Worm (Caenorhabditis elegans): ENCODE measurements around the gene Y72A10A.1.

Gene Y72A10A.1

ce11 chrX:6109288-6109770 lies 28.8 kb downstream of the Y72A10A.1 start, which contains the start of gene kynu-1:
kynu-1 (minus strand) TSS chrX:6109338.
- TF ChIP-seq elt-1 (tag; optimal IDR thresholded peaks at IDR 0.05; ENCODE audit: borderline replicate concordance, insufficient read depth), result peak; percentile 95
- TF ChIP-seq lin-32 (GFP tag; optimal IDR thresholded peaks at IDR 0.05), result no peak

- TF ChIP-seq lsy-2 (tag; optimal IDR thresholded peaks at IDR 0.05), result no peak
These were observed 30.2 kb downstream of the Y72A10A.1 start for ce11 chrX:6107962-6108361.

DNA sequence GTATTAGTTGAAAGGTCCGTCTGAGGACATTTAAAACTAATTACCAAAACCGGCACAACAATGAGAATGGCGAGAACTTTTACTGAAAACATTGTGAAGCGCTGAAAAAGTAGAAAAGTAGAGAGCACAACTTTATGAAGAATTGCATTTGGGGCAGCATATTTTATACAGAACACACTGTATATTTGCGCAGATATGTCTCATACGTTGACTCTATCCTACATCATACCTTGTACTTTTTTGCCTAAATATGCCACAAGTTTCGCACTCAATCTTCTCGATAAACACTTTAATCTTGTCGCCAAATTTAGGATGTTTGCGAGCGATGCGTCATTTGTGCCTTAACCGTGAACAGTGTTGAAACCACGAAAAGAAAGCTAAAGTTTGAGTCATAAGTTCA lies 34.8 kb downstream of the Y72A10A.1 start, which contains the start of gene C15H9.11:
TSS of gene C15H9.11 (minus strand) at position 101 of the 400 bp plus-strand sequence.
- TF ChIP-seq mab-5 (tag; optimal IDR thresholded peaks at IDR 0.05), result no peak
- no peak for TF ChIP-seq blmp-1 (tag; optimal IDR thresholded peaks at IDR 0.05)
- no peak for TF ChIP-seq bed-3 (GFP tag; optimal IDR thresholded peaks at IDR 0.05)
- TF ChIP-seq unc-120 (tag; optimal IDR thresholded peaks at IDR 0.05; ENCODE audit: poor library complexity, severe bottlenecking), result no peak
- TF ChIP-seq ceh-83 (GFP tag; optimal IDR thresholded peaks at IDR 0.05), result no peak
- TF ChIP-seq elt-3 (tag; optimal IDR thresholded peaks at IDR 0.05), result no peak
- TF ChIP-seq ham-2 (GFP tag; optimal IDR thresholded peaks at IDR 0.05), result no peak
- TF ChIP-seq nhr-28 (tag; optimal IDR thresholded peaks at IDR 0.05), result no peak
- TF ChIP-seq lin-13 (tag; optimal IDR thresholded peaks at IDR 0.05), result no peak
- no peak for TF ChIP-seq pha-4 (tag; optimal IDR thresholded peaks at IDR 0.05)

DNA sequence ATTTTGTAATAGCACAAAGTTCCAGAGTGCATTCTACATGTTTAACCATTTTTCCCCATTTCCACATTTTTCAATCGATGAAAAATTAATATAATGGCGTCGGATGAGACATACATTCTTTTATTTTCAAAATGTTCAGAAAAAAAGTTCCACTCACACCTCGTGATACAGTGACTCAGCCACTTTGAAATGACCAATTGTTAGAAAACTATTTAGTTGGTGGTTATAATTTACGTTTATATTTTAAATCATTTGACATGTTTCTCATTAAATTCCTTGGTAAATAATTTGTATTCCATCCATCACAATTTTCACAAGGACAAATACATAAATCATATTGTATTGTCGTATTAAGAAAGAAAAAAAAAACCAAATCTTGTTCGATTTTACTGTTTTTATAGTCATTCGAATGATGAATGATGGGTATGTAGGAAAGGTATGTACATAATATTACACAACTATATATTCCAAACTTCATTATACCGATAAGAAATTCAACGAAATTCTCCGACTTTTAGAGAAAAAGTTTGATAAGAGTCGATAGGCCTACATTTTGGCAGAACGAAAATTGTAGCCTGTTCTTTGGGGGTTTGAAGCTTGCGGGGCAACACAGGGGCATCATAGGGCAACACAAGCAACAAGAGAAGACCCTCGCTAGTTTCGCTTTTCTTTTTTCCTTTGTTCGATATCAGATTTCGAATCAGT lies 37.6 kb downstream of the Y72A10A.1 start:
- TF ChIP-seq elt-1 (tag; optimal IDR thresholded peaks at IDR 0.05; ENCODE audit: borderline replicate concordance, insufficient read depth) (no peak), sptf-1 (tag; optimal IDR thresholded peaks at IDR 0.05) (no peak), ztf-11 (tag; optimal IDR thresholded peaks at IDR 0.05) (no peak), snpc-4 (tag; optimal IDR thresholded peaks at IDR 0.05) (no peak), elt-3 (tag; optimal IDR thresholded peaks at IDR 0.05) (no peak), unc-39 (tag; optimal IDR thresholded peaks at IDR 0.05) (no peak), sem-2 (GFP tag; optimal IDR thresholded peaks at IDR 0.05) (no peak), flh-1 (GFP tag; optimal IDR thresholded peaks at IDR 0.05) (no peak)

DNA sequence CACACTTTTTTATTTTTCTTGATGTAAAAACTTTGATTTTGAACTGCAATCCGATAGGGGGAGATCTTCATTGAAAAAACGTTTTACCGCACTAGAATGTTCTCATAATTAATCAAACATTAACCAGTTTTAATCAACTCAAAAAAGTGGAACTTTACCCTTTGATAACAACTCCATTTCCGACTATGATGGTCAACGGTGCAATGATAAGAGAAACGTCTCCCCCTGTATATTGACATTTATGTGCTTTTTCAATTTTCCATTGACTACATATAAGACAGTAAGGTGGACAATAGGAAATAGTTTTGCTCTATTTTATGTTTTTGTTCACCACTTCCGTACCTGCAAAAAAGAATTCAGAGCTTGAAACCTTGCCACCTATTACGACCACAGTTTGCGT lies 39.7 kb downstream of the Y72A10A.1 start:
- no peak for TF ChIP-seq lsy-2 (tag; optimal IDR thresholded peaks at IDR 0.05)
- TF ChIP-seq nhr-2 (tag; optimal IDR thresholded peaks at IDR 0.05), result peak; percentile 60

- no peak for TF ChIP-seq nhr-28 (tag; optimal IDR thresholded peaks at IDR 0.05)
- TF ChIP-seq flh-1 (GFP tag; optimal IDR thresholded peaks at IDR 0.05), result no peak
- peak; percentile 45 for TF ChIP-seq drap-1 (GFP tag; optimal IDR thresholded peaks at IDR 0.05)
- TF ChIP-seq elt-1 (tag; optimal IDR thresholded peaks at IDR 0.05; ENCODE audit: borderline replicate concordance, insufficient read depth), result peak; percentile 3
- TF ChIP-seq elt-3 (tag; optimal IDR thresholded peaks at IDR 0.05), result no peak
- TF ChIP-seq ceh-83 (GFP tag; optimal IDR thresholded peaks at IDR 0.05), result peak; percentile 36
- TF ChIP-seq lsy-2 (tag; optimal IDR thresholded peaks at IDR 0.05), result peak; percentile 12
- no peak for TF ChIP-seq unc-39 (tag; optimal IDR thresholded peaks at IDR 0.05)
- no peak for TF ChIP-seq snpc-4 (tag; optimal IDR thresholded peaks at IDR 0.05)
- TF ChIP-seq lin-32 (GFP tag; optimal IDR thresholded peaks at IDR 0.05), result no peak
- TF ChIP-seq mep-1 (tag; optimal IDR thresholded peaks at IDR 0.05), result peak; percentile 16
- TF ChIP-seq mab-5 (tag; optimal IDR thresholded peaks at IDR 0.05), result no peak
- peak; percentile 2 for TF ChIP-seq ceh-39 (tag; optimal IDR thresholded peaks at IDR 0.05)
- TF ChIP-seq mls-2 (tag; optimal IDR thresholded peaks at IDR 0.05), result peak; percentile 70
- peak; percentile 49 for TF ChIP-seq ceh-43 (GFP tag; optimal IDR thresholded peaks at IDR 0.05)
- TF ChIP-seq zip-8 (tag; optimal IDR thresholded peaks at IDR 0.05), result no peak
- TF ChIP-seq bed-3 (GFP tag; optimal IDR thresholded peaks at IDR 0.05), result no peak
- TF ChIP-seq blmp-1 (tag; optimal IDR thresholded peaks at IDR 0.05), result no peak
- peak; percentile 26 for TF ChIP-seq sem-2 (GFP tag; optimal IDR thresholded peaks at IDR 0.05)
- TF ChIP-seq unc-62 (GFP tag; optimal IDR thresholded peaks at IDR 0.05), result no peak
- TF ChIP-seq nhr-2 (tag; optimal IDR thresholded peaks at IDR 0.05), result no peak
- peak; percentile 62 for TF ChIP-seq pha-4 (tag; optimal IDR thresholded peaks at IDR 0.05)
- peak; percentile 59 for TF ChIP-seq unc-120 (tag; optimal IDR thresholded peaks at IDR 0.05; ENCODE audit: poor library complexity, severe bottlenecking)
- no peak for TF ChIP-seq nhr-12 (tag; optimal IDR thresholded peaks at IDR 0.05)
- peak; percentile 57 for TF ChIP-seq lin-13 (tag; optimal IDR thresholded peaks at IDR 0.05)
- no peak for TF ChIP-seq nhr-237 (tag; optimal IDR thresholded peaks at IDR 0.05)
- peak; percentile 72 for TF ChIP-seq sptf-1 (tag; optimal IDR thresholded peaks at IDR 0.05)
- TF ChIP-seq hlh-1 (tag; optimal IDR thresholded peaks at IDR 0.05), result peak; percentile 73
- peak; percentile 88 for TF ChIP-seq ham-2 (GFP tag; optimal IDR thresholded peaks at IDR 0.05)
- TF ChIP-seq M03D4.4 (tag; optimal IDR thresholded peaks at IDR 0.05), result peak; percentile 66
- TF ChIP-seq ztf-11 (tag; optimal IDR thresholded peaks at IDR 0.05), result no peak
- TF ChIP-seq nhr-76 (tag; optimal IDR thresholded peaks at IDR 0.05), result no peak
- TF ChIP-seq ces-1 (GFP tag; optimal IDR thresholded peaks at IDR 0.05), result peak; percentile 71
- TF ChIP-seq cnd-1 (tag; optimal IDR thresholded peaks at IDR 0.05), result peak; percentile 84
- no peak for TF ChIP-seq tbx-8 (GFP tag; optimal IDR thresholded peaks at IDR 0.05)
These were observed 40.6 kb downstream of the Y72A10A.1 start, which contains the start of gene C15H9.4 for ce11 chrX:6097551-6097950. C15H9.4 (plus strand) TSS chrX:6097643.
